Worm (Caenorhabditis elegans): ENCODE measurements around the gene K02C4.2.

Gene K02C4.2

DNA sequence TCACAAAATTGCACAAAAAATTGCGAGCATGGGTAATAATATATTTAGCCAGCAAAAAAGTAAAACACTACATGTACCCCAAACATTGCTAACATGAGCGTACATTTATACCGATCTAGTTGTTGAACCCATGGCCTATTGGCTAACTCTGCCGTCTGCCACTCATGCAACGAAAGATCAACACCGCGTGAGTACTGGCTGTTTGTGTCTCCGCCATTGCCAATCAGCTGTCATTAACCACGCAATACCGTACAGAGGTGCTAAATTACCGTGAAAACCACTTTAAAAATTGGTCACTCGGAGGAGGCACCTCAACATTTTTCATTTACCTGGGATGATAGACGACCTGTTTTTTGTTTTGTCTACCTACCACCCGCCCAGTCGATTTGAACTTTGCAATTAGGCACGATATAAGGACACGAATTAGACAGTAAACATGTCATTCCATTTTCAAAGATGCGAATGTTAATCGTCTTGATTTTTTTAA, at the start of gene K02C4.2:
TSS of gene K02C4.2 (plus strand) at position 437 of the 487 bp plus-strand sequence.
- TF ChIP-seq snu-23 (GFP tag; optimal IDR thresholded peaks at IDR 0.05) (peak; percentile 86), aha-1 (tag; optimal IDR thresholded peaks at IDR 0.05) (no peak), nhr-90 (tag; optimal IDR thresholded peaks at IDR 0.05; ENCODE audit: poor library complexity) (peak; percentile 83), tbx-2 (tag; optimal IDR thresholded peaks at IDR 0.05) (peak; percentile 68), nhr-28 (tag; optimal IDR thresholded peaks at IDR 0.05) (no peak), unc-98 (GFP tag; IDR thresholded peaks at IDR 0.05) (no peak), alr-1 (tag; optimal IDR thresholded peaks at IDR 0.05; ENCODE audit: borderline replicate concordance) (no peak), lin-14 (GFP tag; optimal IDR thresholded peaks at IDR 0.05) (peak; percentile 78), ceh-82 (tag; optimal IDR thresholded peaks at IDR 0.05) (peak in 2 of 3 experiments; percentile 26 to 60), lin-39 (tag; optimal IDR thresholded peaks at IDR 0.05) (peak; percentile 18), nhr-47 (tag; optimal IDR thresholded peaks at IDR 0.05) (peak; percentile 75), pag-3 (tag; optimal IDR thresholded peaks at IDR 0.05; ENCODE audit: borderline replicate concordance, insufficient read depth) (peak; percentile 84), skn-1 (tag; optimal IDR thresholded peaks at IDR 0.05) (peak; percentile 78), nhr-19 (GFP tag; conservative IDR thresholded peaks at IDR 0.05) (peak; percentile 71), grh-1 (GFP tag; IDR thresholded peaks at IDR 0.05) (no peak), F16B12.6 (tag; optimal IDR thresholded peaks at IDR 0.05) (peak; percentile 29), swsn-7 (tag; optimal IDR thresholded peaks at IDR 0.05) (peak; percentile 72), fkh-4 (tag; optimal IDR thresholded peaks at IDR 0.05; ENCODE audit: borderline replicate concordance) (no peak), blmp-1 (tag; optimal IDR thresholded peaks at IDR 0.05) (no peak), mef-2 (tag; optimal IDR thresholded peaks at IDR 0.05) (no peak), nhr-84 (tag; optimal IDR thresholded peaks at IDR 0.05) (no peak), lsy-2 (tag; optimal IDR thresholded peaks at IDR 0.05) (peak; percentile 59 to 83), aly-2 (tag; optimal IDR thresholded peaks at IDR 0.05) (peak; percentile 64), sptf-1 (tag; optimal IDR thresholded peaks at IDR 0.05) (no peak), ets-5 (GFP tag; IDR thresholded peaks at IDR 0.05) (no peak), sox-4 (tag; optimal IDR thresholded peaks at IDR 0.05) (no peak), ztf-4 (tag; optimal IDR thresholded peaks at IDR 0.05) (peak; percentile 0), nhr-20 (tag; optimal IDR thresholded peaks at IDR 0.05) (peak; percentile 83), irx-1 (tag; optimal IDR thresholded peaks at IDR 0.05) (peak; percentile 48), efl-3 (GFP tag; optimal IDR thresholded peaks at IDR 0.05) (no peak), dpl-1 (GFP tag; optimal IDR thresholded peaks at IDR 0.05) (peak; percentile 28 to 62 (median 60)), fkh-8 (tag; optimal IDR thresholded peaks at IDR 0.05) (peak; percentile 47), lin-13 (GFP tag; optimal IDR thresholded peaks at IDR 0.05) (peak; percentile 69), ceh-90 (tag; optimal IDR thresholded peaks at IDR 0.05) (no peak), mep-1 (tag; optimal IDR thresholded peaks at IDR 0.05) (peak; percentile 87), egl-27 (tag; optimal IDR thresholded peaks at IDR 0.05) (peak in 1 of 2 experiments; percentile 23), sup-37 (GFP tag; optimal IDR thresholded peaks at IDR 0.05) (peak; percentile 73), ama-1 (optimal IDR thresholded peaks at IDR 0.05) (no peak), xbp-1 (tag; optimal IDR thresholded peaks at IDR 0.05) (peak; percentile 56), pax-3 (tag; optimal IDR thresholded peaks at IDR 0.05) (no peak), jun-1 (tag; optimal IDR thresholded peaks at IDR 0.05) (peak; percentile 60), fkh-10 (GFP tag; optimal IDR thresholded peaks at IDR 0.05) (no peak), efl-1 (optimal IDR thresholded peaks at IDR 0.05) (peak; percentile 66), efl-1 (GFP tag; optimal IDR thresholded peaks at IDR 0.05 in 1 of 2) (peak; percentile 55 to 97), lin-15B (tag; optimal IDR thresholded peaks at IDR 0.05) (no peak), nhr-71 (tag; optimal IDR thresholded peaks at IDR 0.05) (peak; percentile 83), elt-3 (tag; optimal IDR thresholded peaks at IDR 0.05) (peak in 3 of 6 experiments; percentile 28 to 77 (median 42)), unc-30 (tag; optimal IDR thresholded peaks at IDR 0.05) (no peak), unc-130 (tag; optimal IDR thresholded peaks at IDR 0.05) (peak; percentile 89), hpl-2 (GFP tag; optimal IDR thresholded peaks at IDR 0.05) (peak; percentile 56), C04F5.9 (tag; optimal IDR thresholded peaks at IDR 0.05) (no peak), vab-15 (tag; optimal IDR thresholded peaks at IDR 0.05) (peak; percentile 83), dsc-1 (tag; optimal IDR thresholded peaks at IDR 0.05) (peak; percentile 52)
